Fruit fly (Drosophila melanogaster): ENCODE results near the gene Coq2.
A peak's percentile ranks its signal among the peaks of the same experiment; 100 is the strongest.

dm6 chr3R:8355579-8355978, 39.2 kb upstream of the Coq2 start:
- peak; percentile 5 for TF ChIP-seq CG5204 (GFP tag; optimal IDR thresholded peaks at IDR 0.05)
- no peak for TF ChIP-seq CG11617 (GFP tag; optimal IDR thresholded peaks at IDR 0.05)

Measured in whole organism, adult.